Worm (Caenorhabditis elegans) whole organism, young adult: ENCODE results near the gene egl-2.

Experiments
- F57A8.1 ChIP-seq: fragments of 200-800 bp; sonication (Bioruptor generic); optimal IDR thresholded peaks from 2 replicates; lab custom pipeline; 2018; ENCODE audit warnings: mild to moderate bottlenecking, missing genetic modification characterization, moderate library complexity, missing compliant biosample characterization
- Y53G8AR.9 ChIP-seq: fragments of 200-800 bp; sonication (Bioruptor generic); conservative IDR thresholded peaks from 2 replicates; pipeline ENCODE4 v1.3.6; 2022; ENCODE audit warnings: missing genetic modification reagents, missing genetic modification characterization, missing compliant biosample characterization
- Y95B8A.8 ChIP-seq: fragments of 200-800 bp; sonication (Bioruptor generic); IDR thresholded peaks from 2 replicates; pipeline ENCODE4 v1.3.6; 2022; ENCODE audit warnings: missing genetic modification reagents, missing genetic modification characterization, missing compliant biosample characterization
- ZK185.1 ChIP-seq: sonication (generic microtip); optimal IDR thresholded peaks from 2 replicates; lab custom pipeline; 2016; ENCODE audit warnings: mild to moderate bottlenecking, missing genetic modification characterization, missing compliant biosample characterization; ENCODE audit not compliant: poor library complexity, severe bottlenecking
- ama-1 ChIP-seq, 3 experiments: fragments of 150-350 bp in 1 of 3; sonication (generic microtip) in 2 of 3; optimal IDR thresholded peaks; 2 replicates each; lab custom pipeline; 2014 to 2018; ENCODE audit warnings: missing biosample characterization in 2 of 3, missing genetic modification characterization in 2 of 3, missing genetic modification reagents in 2 of 3
- atf-7 ChIP-seq: sonication (generic microtip); optimal IDR thresholded peaks from 2 replicates; lab custom pipeline; 2017; ENCODE audit warnings: mild to moderate bottlenecking, missing genetic modification characterization, missing compliant biosample characterization
- cebp-1 ChIP-seq, 2 experiments: fragments of 200-800 bp in 1 of 2; sonication (Bioruptor generic) in 1 of 2; sonication (generic microtip) in 1 of 2; IDR thresholded peaks in 1 of 2; optimal IDR thresholded peaks in 1 of 2; 2 replicates each; pipeline versions ENCODE4 v1.3.6 to Lab custom; 2017 to 2022; ENCODE audit warnings: missing compliant biosample characterization in 2 of 2, missing genetic modification characterization in 2 of 2, mild to moderate bottlenecking in 1 of 2, missing genetic modification reagents in 1 of 2, moderate library complexity in 1 of 2
- ceh-100 ChIP-seq: fragments of 200-800 bp; sonication (Bioruptor generic); IDR thresholded peaks from 2 replicates; pipeline ENCODE4 v1.3.6; 2022; ENCODE audit warnings: missing genetic modification reagents, missing genetic modification characterization, missing compliant biosample characterization
- dox-1 ChIP-seq: fragments of 200-800 bp; sonication (Bioruptor generic); IDR thresholded peaks from 2 replicates; pipeline ENCODE4 v1.3.6; 2022; ENCODE audit warnings: missing genetic modification reagents, missing genetic modification characterization, missing compliant biosample characterization
- dpff-1 ChIP-seq: sonication (generic microtip); optimal IDR thresholded peaks from 2 replicates; lab custom pipeline; 2017; ENCODE audit warnings: mild to moderate bottlenecking, missing genetic modification characterization, missing compliant biosample characterization
- egl-18 ChIP-seq: fragments of 200-800 bp; sonication (Bioruptor generic); IDR thresholded peaks from 2 replicates; pipeline ENCODE4 v1.3.6; 2022; ENCODE audit warnings: missing genetic modification reagents, missing genetic modification characterization, missing compliant biosample characterization
- ekl-4 ChIP-seq: fragments of 200-800 bp; sonication (Bioruptor generic); IDR thresholded peaks from 2 replicates; pipeline ENCODE4 v1.3.6; 2022; ENCODE audit warnings: missing genetic modification reagents, missing genetic modification characterization, missing compliant biosample characterization
- fkh-3 ChIP-seq: sonication (generic microtip); optimal IDR thresholded peaks from 2 replicates; lab custom pipeline; 2016; ENCODE audit warnings: mild to moderate bottlenecking, missing genetic modification characterization, missing compliant biosample characterization
- gei-17 ChIP-seq: fragments of 200-800 bp; sonication (Bioruptor generic); optimal IDR thresholded peaks from 2 replicates; lab custom pipeline; 2018; ENCODE audit warnings: mild to moderate bottlenecking, missing genetic modification characterization, missing compliant biosample characterization
- hmg-20 ChIP-seq: fragments of 200-800 bp; sonication (Bioruptor generic); IDR thresholded peaks from 2 replicates; pipeline ENCODE4 v1.3.6; 2022; ENCODE audit warnings: missing genetic modification reagents, missing genetic modification characterization, missing compliant biosample characterization
- hrde-1 ChIP-seq: sonication (generic microtip); optimal IDR thresholded peaks from 2 replicates; lab custom pipeline; 2016; ENCODE audit warnings: missing genetic modification characterization, mild to moderate bottlenecking, missing compliant biosample characterization, moderate library complexity, missing genotype, missing genetic modification reagents, borderline replicate concordance
- hsf-1 ChIP-seq: fragments of 200-800 bp; sonication (Bioruptor generic); IDR thresholded peaks from 2 replicates; pipeline ENCODE4 v1.3.6; 2022; ENCODE audit warnings: missing genetic modification reagents, missing genetic modification characterization, missing compliant biosample characterization
- lag-1 ChIP-seq: fragments of 200-800 bp; sonication (Bioruptor generic); IDR thresholded peaks from 2 replicates; pipeline ENCODE4 v1.3.6; 2022; ENCODE audit warnings: missing genetic modification reagents, missing genetic modification characterization, missing compliant biosample characterization
- lin-54 ChIP-seq: fragments of 200-800 bp; sonication (Bioruptor generic); optimal IDR thresholded peaks from 2 replicates; lab custom pipeline; 2018; ENCODE audit warnings: mild to moderate bottlenecking, missing genetic modification characterization, missing compliant biosample characterization
- lsl-1 ChIP-seq: fragments of 200-800 bp; sonication (Bioruptor generic); optimal IDR thresholded peaks from 2 replicates; lab custom pipeline; 2018; ENCODE audit warnings: mild to moderate bottlenecking, missing genetic modification characterization, moderate library complexity, missing compliant biosample characterization
- madf-3 ChIP-seq: fragments of 200-800 bp; sonication (Bioruptor generic); IDR thresholded peaks from 2 replicates; pipeline ENCODE4 v1.3.6; 2022; ENCODE audit warnings: missing genetic modification reagents, missing genetic modification characterization, missing compliant biosample characterization
- madf-6 ChIP-seq: fragments of 200-800 bp; sonication (Bioruptor generic); IDR thresholded peaks from 2 replicates; pipeline ENCODE4 v1.3.6; 2022; ENCODE audit warnings: missing genetic modification reagents, missing genetic modification characterization, missing compliant biosample characterization
- mcd-1 ChIP-seq: fragments of 200-800 bp; sonication (Bioruptor generic); IDR thresholded peaks from 2 replicates; pipeline ENCODE4 v1.3.6; 2022; ENCODE audit warnings: missing genetic modification reagents, missing genetic modification characterization, missing compliant biosample characterization
- mel-28 ChIP-seq: sonication (generic microtip); optimal IDR thresholded peaks from 2 replicates; lab custom pipeline; 2016; ENCODE audit warnings: borderline replicate concordance, mild to moderate bottlenecking, missing genetic modification characterization, missing compliant biosample characterization
- nfya-2 ChIP-seq: fragments of 200-800 bp; sonication (Bioruptor generic); IDR thresholded peaks from 2 replicates; pipeline ENCODE4 v1.3.6; 2022; ENCODE audit warnings: missing genetic modification reagents, missing genetic modification characterization, missing compliant biosample characterization
- nhr-179 ChIP-seq: sonication (generic microtip); optimal IDR thresholded peaks from 2 replicates; lab custom pipeline; 2016; ENCODE audit warnings: mild to moderate bottlenecking, missing genetic modification characterization, missing compliant biosample characterization
- nhr-90 ChIP-seq: sonication (generic microtip); optimal IDR thresholded peaks from 2 replicates; lab custom pipeline; 2016; ENCODE audit warnings: missing genotype, mild to moderate bottlenecking, missing genetic modification characterization, missing compliant biosample characterization
- pha-4 ChIP-seq: fragments of 150-350 bp; sonication (generic microtip); optimal IDR thresholded peaks from 2 replicates; lab custom pipeline; 2014; ENCODE audit warnings: missing biosample characterization, missing genetic modification reagents, missing genetic modification characterization
- rec-8 ChIP-seq, 2 experiments: sonication (generic microtip); optimal IDR thresholded peaks; 2 replicates each; lab custom pipeline; 2016; ENCODE audit warnings: mild to moderate bottlenecking in 2 of 2, missing genetic modification characterization in 2 of 2, missing genetic modification reagents in 2 of 2, missing genotype in 2 of 2, missing biosample characterization in 1 of 2, missing compliant biosample characterization in 1 of 2, moderate library complexity in 1 of 2
- sea-2 ChIP-seq: fragments of 200-800 bp; sonication (Bioruptor generic); IDR thresholded peaks from 2 replicates; pipeline ENCODE4 v1.3.6; 2022; ENCODE audit warnings: missing genetic modification characterization, missing compliant biosample characterization
- somi-1 ChIP-seq: fragments of 200-800 bp; sonication (Bioruptor generic); optimal IDR thresholded peaks from 2 replicates; lab custom pipeline; 2018; ENCODE audit warnings: mild to moderate bottlenecking, missing genetic modification characterization, missing compliant biosample characterization
- sptf-2 ChIP-seq: fragments of 200-800 bp; sonication (Bioruptor generic); optimal IDR thresholded peaks from 2 replicates; lab custom pipeline; 2018; ENCODE audit warnings: mild to moderate bottlenecking, missing genetic modification characterization, missing compliant biosample characterization
- tbp1 ChIP-seq: fragments of 200-800 bp; sonication (Bioruptor generic); optimal IDR thresholded peaks from 2 replicates; lab custom pipeline; 2018; ENCODE audit warnings: mild to moderate bottlenecking, missing genetic modification characterization, missing compliant biosample characterization
- tlf-1 ChIP-seq: fragments of 200-800 bp; sonication (Bioruptor generic); optimal IDR thresholded peaks from 2 replicates; lab custom pipeline; 2018; ENCODE audit warnings: mild to moderate bottlenecking, missing genetic modification characterization, missing compliant biosample characterization
- zfh-2 ChIP-seq: fragments of 200-800 bp; sonication (Bioruptor generic); conservative IDR thresholded peaks from 2 replicates; pipeline ENCODE4 v1.3.6; 2022; ENCODE audit warnings: missing genetic modification reagents, missing genetic modification characterization, missing compliant biosample characterization
- ztf-28 ChIP-seq: fragments of 200-800 bp; sonication (Bioruptor generic); IDR thresholded peaks from 2 replicates; pipeline ENCODE4 v1.3.6; 2022; ENCODE audit warnings: missing genetic modification reagents, missing genetic modification characterization, missing compliant biosample characterization

egl-2 gene

ce11 chrV:1262036-1262435, 37.1 kb downstream of the egl-2 start (continued):
- TF ChIP-seq lin-54 (GFP tag; lab: Kevin White, UChicago) (no peak), ama-1 (optimal IDR thresholded peaks at IDR 0.05; lab: Kevin White, UChicago) (peak; percentile 53), ama-1 (GFP tag; optimal IDR thresholded peaks at IDR 0.05; lab: Kevin White, UChicago) (no peak), hsf-1 (GFP tag; lab: Robert Waterston, UW) (peak; percentile 46; the same call in 1 of the 2 replicates)
- TF ChIP-seq, all 124 proteins: peak for 12

DNA sequence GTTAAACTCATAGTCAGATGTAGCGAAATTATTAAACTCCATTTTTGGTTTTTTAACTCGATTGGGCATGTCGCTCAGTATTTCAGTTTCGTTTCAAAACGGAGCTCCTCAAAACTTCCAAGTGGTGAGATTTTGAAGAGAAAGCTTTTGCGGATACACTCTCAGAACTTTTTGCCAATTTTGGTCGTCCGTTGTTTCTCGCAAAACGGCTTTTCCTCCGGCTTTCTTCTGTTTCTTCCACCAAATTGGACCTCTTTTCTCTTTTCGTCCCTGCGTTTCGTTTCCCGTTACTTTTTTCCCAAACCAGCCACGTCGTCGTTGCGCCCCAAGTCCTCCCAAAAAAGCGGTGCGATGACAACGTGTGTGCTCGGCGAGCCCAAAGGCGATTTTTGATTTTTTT, 39.1 kb downstream of the egl-2 start, which contains the start of gene C39F7.1:
Gene C39F7.1, plus strand, starts transcription at position 301 of the 400 bp plus-strand sequence.
- no peak for TF ChIP-seq hrde-1 (tag; lab: Kevin White, UChicago)
- TF ChIP-seq atf-7 (tag; lab: Kevin White, UChicago) = no peak
- TF ChIP-seq cebp-1 (GFP tag; IDR thresholded peaks at IDR 0.05; lab: Robert Waterston, UW) = no peak
- no peak for TF ChIP-seq cebp-1 (tag; optimal IDR thresholded peaks at IDR 0.05; lab: Kevin White, UChicago)
- no peak for TF ChIP-seq hmg-20 (GFP tag; lab: Robert Waterston, UW)
- no peak for TF ChIP-seq ekl-4 (GFP tag; lab: Robert Waterston, UW)
- TF ChIP-seq dpff-1 (tag; lab: Kevin White, UChicago) = no peak
- no peak for TF ChIP-seq pha-4
- TF ChIP-seq lag-1 (GFP tag; lab: Robert Waterston, UW) = no peak
- no peak for TF ChIP-seq sptf-2 (GFP tag; lab: Kevin White, UChicago)
- no peak for TF ChIP-seq zfh-2 (GFP tag; lab: Robert Waterston, UW)
- no peak for TF ChIP-seq mcd-1 (GFP tag; lab: Robert Waterston, UW)
- no peak for TF ChIP-seq ZK185.1
- TF ChIP-seq mel-28 (tag; lab: Kevin White, UChicago) = no peak
- TF ChIP-seq gei-17 (GFP tag; lab: Kevin White, UChicago) = no peak
- TF ChIP-seq Y95B8A.8 (GFP tag; lab: Robert Waterston, UW) = no peak
- no peak for TF ChIP-seq egl-18 (GFP tag; lab: Robert Waterston, UW)
- no peak for TF ChIP-seq lsl-1 (GFP tag; lab: Kevin White, UChicago)
- no peak for TF ChIP-seq nhr-90 (tag; lab: Kevin White, UChicago)
- no peak for TF ChIP-seq F57A8.1 (GFP tag; lab: Kevin White, UChicago)
- TF ChIP-seq, all 124 proteins: peak for 0

DNA sequence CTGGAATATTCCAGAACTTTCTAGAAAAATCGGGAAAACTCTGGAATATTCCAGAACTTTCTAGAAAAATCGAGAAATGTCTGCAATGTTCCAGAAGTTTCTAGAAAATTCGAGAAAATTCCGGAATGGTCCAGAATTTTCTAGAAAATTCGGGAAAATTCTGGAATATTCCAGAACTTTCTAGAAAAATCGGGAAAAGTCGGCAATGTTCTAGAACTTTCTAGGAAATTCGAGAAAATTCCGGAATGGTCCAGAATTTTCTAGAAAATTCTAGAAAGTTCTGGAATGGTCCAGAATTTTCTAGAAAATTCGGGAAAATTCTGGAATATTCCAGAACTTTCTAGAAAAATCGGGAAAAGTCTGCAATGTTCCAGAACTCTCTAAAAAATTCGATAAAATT, 41.2 kb downstream of the egl-2 start:
- TF ChIP-seq dox-1 (GFP tag; lab: Robert Waterston, UW) (0 out of 2 replicates have a peak, but pooled peaks have one; percentile 36), hsf-1 (GFP tag; lab: Robert Waterston, UW) (peak; percentile 93)

DNA sequence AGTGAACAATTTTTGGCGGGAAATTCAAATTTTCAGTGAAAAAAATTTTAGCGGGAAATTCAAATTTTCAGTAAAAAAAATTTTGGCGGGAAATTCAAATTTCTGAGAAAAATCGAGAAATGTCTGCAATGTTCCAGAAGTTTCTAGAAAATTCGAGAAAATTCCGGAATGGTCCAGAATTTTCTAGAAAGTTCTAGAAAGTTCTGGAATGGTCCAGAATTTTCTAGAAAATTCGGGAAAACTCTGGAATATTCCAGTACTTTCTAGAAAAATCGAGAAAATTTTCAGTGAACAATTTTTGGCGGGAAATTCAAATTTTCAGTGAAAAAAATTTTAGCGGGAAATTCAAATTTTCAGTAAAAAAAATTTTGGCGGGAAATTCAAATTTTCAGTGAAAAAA, 42.1 kb downstream of the egl-2 start:
- 0 out of 2 replicates have a peak, but pooled peaks have one; percentile 45 for TF ChIP-seq dox-1 (GFP tag; lab: Robert Waterston, UW)
- peak; percentile 95 for TF ChIP-seq hsf-1 (GFP tag; lab: Robert Waterston, UW)

DNA sequence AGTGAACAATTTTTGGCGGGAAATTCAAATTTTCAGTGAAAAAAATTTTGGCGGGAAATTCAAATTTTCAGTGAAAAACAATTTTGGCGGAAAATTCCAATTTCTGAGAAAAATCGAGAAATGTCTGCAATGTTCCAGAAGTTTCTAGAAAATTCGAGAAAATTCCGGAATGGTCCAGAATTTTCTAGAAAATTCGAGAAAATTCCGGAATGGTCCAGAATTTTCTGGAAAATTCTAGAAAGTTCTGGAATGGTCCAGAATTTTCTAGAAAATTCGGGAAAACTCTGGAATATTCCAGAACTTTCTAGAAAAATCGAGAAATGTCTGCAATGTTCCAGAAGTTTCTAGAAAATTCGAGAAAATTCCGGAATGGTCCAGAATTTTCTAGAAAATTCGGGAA, 42.9 kb downstream of the egl-2 start:
- 0 out of 2 replicates have a peak, but pooled peaks have one; percentile 14 for TF ChIP-seq madf-6 (GFP tag; lab: Robert Waterston, UW)
- peak; percentile 64 for TF ChIP-seq dox-1 (GFP tag; lab: Robert Waterston, UW)
- peak; percentile 97 for TF ChIP-seq hsf-1 (GFP tag; lab: Robert Waterston, UW)

DNA sequence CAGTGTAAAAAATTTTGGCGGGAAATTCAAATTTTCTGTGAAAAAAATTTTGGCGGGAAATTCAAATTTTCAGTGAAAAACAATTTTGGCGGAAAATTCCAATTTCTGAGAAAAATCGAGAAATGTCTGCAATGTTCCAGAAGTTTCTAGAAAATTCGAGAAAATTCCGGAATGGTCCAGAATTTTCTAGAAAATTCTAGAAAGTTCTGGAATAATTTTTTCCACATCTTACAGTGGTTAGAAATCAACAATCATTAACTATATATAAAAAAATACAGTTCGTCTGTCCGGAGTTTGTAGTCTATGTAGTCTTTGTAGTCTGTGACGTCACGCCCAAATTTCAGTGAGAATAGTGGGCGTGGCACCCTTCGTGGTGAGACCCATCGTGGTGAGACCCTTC, 44.4 kb downstream of the egl-2 start:
- TF ChIP-seq dox-1 (GFP tag; lab: Robert Waterston, UW) (peak; percentile 36; the same call in 1 of the 2 replicates), hsf-1 (GFP tag; lab: Robert Waterston, UW) (peak; percentile 96)

- TF ChIP-seq nfya-2 (no peak), nhr-179 (tag; lab: Kevin White, UChicago) (no peak), Y53G8AR.9 (GFP tag; lab: Robert Waterston, UW) (no peak), ztf-28 (GFP tag; lab: Robert Waterston, UW) (no peak), rec-8 (tag; optimal IDR thresholded peaks at IDR 0.05; lab: Kevin White, UChicago) (no peak), somi-1 (GFP tag; lab: Kevin White, UChicago) (no peak), ceh-100 (no peak), madf-3 (GFP tag; lab: Robert Waterston, UW) (no peak), sea-2 (GFP tag; lab: Robert Waterston, UW) (no peak), fkh-3 (tag; lab: Kevin White, UChicago) (no peak), tbp1 (GFP tag; lab: Kevin White, UChicago) (no peak), tlf-1 (no peak)
These were observed 46.3 kb downstream of the egl-2 start for ce11 chrV:1252794-1253193.
